Fruit fly (Drosophila melanogaster) whole organism, adult: Measurements from ENCODE around the gene CG14826.

Source experiments
- CG11617 ChIP-seq: fragments of 200-800 bp; sonication (Bioruptor generic); optimal IDR thresholded peaks from 2 replicates; lab custom pipeline; 2017; ENCODE audit warnings: mild to moderate bottlenecking, missing biosample characterization, missing genetic modification reagents, missing genetic modification characterization
- CG33017 ChIP-seq: fragments of 200-800 bp; sonication (Bioruptor generic); optimal IDR thresholded peaks from 2 replicates; lab custom pipeline; 2018; ENCODE audit warnings: missing biosample characterization, mild to moderate bottlenecking, missing genetic modification characterization, moderate library complexity
- CG5204 ChIP-seq: fragments of 200-800 bp; sonication (Bioruptor generic); optimal IDR thresholded peaks from 2 replicates; lab custom pipeline; 2016; ENCODE audit warnings: missing biosample characterization, missing genetic modification characterization
- CG7101 ChIP-seq: fragments of 200-800 bp; sonication (Bioruptor generic); optimal IDR thresholded peaks from 2 replicates; lab custom pipeline; 2018; ENCODE audit warnings: missing biosample characterization, mild to moderate bottlenecking, missing genetic modification characterization, moderate library complexity
- Crg-1 ChIP-seq: fragments of 200-800 bp; sonication (Bioruptor generic); optimal IDR thresholded peaks from 2 replicates; lab custom pipeline; 2016; ENCODE audit warnings: missing biosample characterization, missing genetic modification characterization
- Hr96 ChIP-seq: fragments of 200-800 bp; sonication (Bioruptor generic); optimal IDR thresholded peaks from 2 replicates; lab custom pipeline; 2016; ENCODE audit warnings: missing biosample characterization, missing genetic modification characterization
- Mnt ChIP-seq: fragments of 200-800 bp; sonication (Bioruptor generic); optimal IDR thresholded peaks from 2 replicates; lab custom pipeline; 2016; ENCODE audit warnings: missing biosample characterization, mild to moderate bottlenecking, missing genetic modification characterization
- cic ChIP-seq: fragments of 200-800 bp; sonication (Bioruptor generic); optimal IDR thresholded peaks from 2 replicates; lab custom pipeline; 2017; ENCODE audit warnings: missing biosample characterization, mild to moderate bottlenecking, missing genetic modification characterization, moderate library complexity
- cnc ChIP-seq, 2 experiments: fragments of >200 bp; optimal IDR thresholded peaks; 2 replicates each; lab custom pipeline; 2017
- kay ChIP-seq: fragments of 200-800 bp; sonication (Bioruptor generic); peaks from one replicate; lab custom pipeline; 2016; ENCODE audit warnings: missing biosample characterization, missing genetic modification characterization, borderline replicate concordance
- pad ChIP-seq: fragments of 200-800 bp; sonication (Bioruptor generic); optimal IDR thresholded peaks from 3 replicates; lab custom pipeline; 2017; ENCODE audit warnings: missing biosample characterization, missing genetic modification characterization, mild to moderate bottlenecking, moderate library complexity, missing genetic modification reagents

dm6 chr3L:7234212-7234611 is at the start of gene CG14826:
- TF ChIP-seq kay (GFP tag; lab: Kevin White, UChicago) (no peak), CG33017 (no peak), CG5204 (GFP tag; lab: Kevin White, UChicago) (no peak), Mnt (GFP tag; lab: Kevin White, UChicago) (no peak), pad (GFP tag; lab: Kevin White, UChicago) (no peak), cic (GFP tag; lab: Kevin White, UChicago) (no peak), Crg-1 (GFP tag; lab: Kevin White, UChicago) (no peak), CG11617 (GFP tag; lab: Kevin White, UChicago) (no peak), CG7101 (no peak), Hr96 (GFP tag; lab: Kevin White, UChicago) (no peak), cnc (optimal IDR thresholded peaks at IDR 0.05; lab: Kevin White, UChicago) (no peak)
